Worm (Caenorhabditis elegans) whole organism, young adult: ENCODE measurements around the gene rde-12.

Experiments
- B0336.3 ChIP-seq: fragments of 200-800 bp; sonication (Bioruptor generic); IDR thresholded peaks from 2 replicates; pipeline ENCODE4 v1.3.6; 2022; ENCODE audit warnings: missing genetic modification characterization, missing compliant biosample characterization
- gei-17 ChIP-seq: fragments of 200-800 bp; sonication (Bioruptor generic); optimal IDR thresholded peaks from 2 replicates; lab custom pipeline; 2018; ENCODE audit warnings: mild to moderate bottlenecking, missing genetic modification characterization, missing compliant biosample characterization

- TF ChIP-seq B0336.3 (GFP tag; lab: Robert Waterston, UW), result no peak
- TF ChIP-seq gei-17 (GFP tag; lab: Kevin White, UChicago), result no peak
Measured at ce11 chrV:13659219-13659618, 6.0 kb upstream of the rde-12 start.
